Fruit fly (Drosophila melanogaster) whole organism, prepupa: ENCODE results near the gene CG7650.

ENCODE experiments used
- Blimp-1 ChIP-seq: fragments of 200-800 bp; sonication (Bioruptor generic); optimal IDR thresholded peaks from 3 replicates; lab custom pipeline; 2017; ENCODE audit warnings: missing biosample characterization, missing genetic modification characterization, mild to moderate bottlenecking, moderate library complexity, missing genetic modification reagents
- CG10631 ChIP-seq: fragments of 200-800 bp; sonication (Bioruptor generic); optimal IDR thresholded peaks from 2 replicates; lab custom pipeline; 2016; ENCODE audit warnings: missing biosample characterization, missing genetic modification characterization
- CG10669 ChIP-seq: fragments of 200-800 bp; sonication (Bioruptor generic); optimal IDR thresholded peaks from 3 replicates; lab custom pipeline; 2018; ENCODE audit warnings: missing biosample characterization, mild to moderate bottlenecking, missing genetic modification characterization, moderate library complexity
- CG11294 ChIP-seq: fragments of 200-800 bp; sonication (Bioruptor generic); IDR thresholded peaks from 2 replicates; pipeline ENCODE4 v1.3.6; 2022; ENCODE audit warnings: missing biosample characterization, missing genetic modification characterization
- CG11762 ChIP-seq: fragments of 200-800 bp; sonication (Bioruptor generic); optimal IDR thresholded peaks from 3 replicates; lab custom pipeline; 2016; ENCODE audit warnings: missing biosample characterization, missing genetic modification characterization; ENCODE audit not compliant: insufficient read depth
- CG11902 ChIP-seq: fragments of 200-800 bp; sonication (Bioruptor generic); optimal IDR thresholded peaks from 3 replicates; lab custom pipeline; 2016; ENCODE audit warnings: missing biosample characterization, missing genetic modification characterization
- CG15336 ChIP-seq: fragments of 200-800 bp; sonication (Bioruptor generic); IDR thresholded peaks from 2 replicates; pipeline ENCODE4 v1.3.6; 2022; ENCODE audit warnings: missing biosample characterization, missing genetic modification characterization
- CG1621 ChIP-seq: fragments of 200-800 bp; sonication (Bioruptor generic); optimal IDR thresholded peaks from 3 replicates; lab custom pipeline; 2018; ENCODE audit warnings: missing biosample characterization, mild to moderate bottlenecking, missing genetic modification characterization
- CG16779 ChIP-seq: fragments of 200-800 bp; sonication (Bioruptor generic); optimal IDR thresholded peaks from 3 replicates; lab custom pipeline; 2017; ENCODE audit warnings: missing biosample characterization, mild to moderate bottlenecking, missing genetic modification characterization
- CG3032 ChIP-seq: fragments of 200-800 bp; optimal IDR thresholded peaks from 2 replicates; lab custom pipeline; 2019; ENCODE audit warnings: missing biosample characterization, mild to moderate bottlenecking, missing genetic modification characterization, moderate library complexity
- CG31627 ChIP-seq: fragments of 200-800 bp; sonication (Bioruptor generic); optimal IDR thresholded peaks from 3 replicates; lab custom pipeline; 2016; ENCODE audit warnings: missing biosample characterization, missing genetic modification characterization
- CG32006 ChIP-seq: fragments of 200-800 bp; sonication (Bioruptor generic); optimal IDR thresholded peaks from 3 replicates; lab custom pipeline; 2017; ENCODE audit warnings: missing biosample characterization, mild to moderate bottlenecking, missing genetic modification characterization
- CG3919 ChIP-seq: fragments of 200-800 bp; sonication (Bioruptor generic); optimal IDR thresholded peaks from 3 replicates; lab custom pipeline; 2016; ENCODE audit warnings: missing biosample characterization, missing genetic modification characterization
- CG4318 ChIP-seq: fragments of 200-800 bp; sonication (Bioruptor generic); optimal IDR thresholded peaks from 3 replicates; lab custom pipeline; 2017; ENCODE audit warnings: missing biosample characterization, mild to moderate bottlenecking, missing genetic modification characterization
- CG6163 ChIP-seq: fragments of 200-800 bp; sonication (Bioruptor generic); IDR thresholded peaks from 3 replicates; pipeline ENCODE4 v1.3.6; 2022; ENCODE audit warnings: missing biosample characterization, missing genetic modification characterization
- CG6276 ChIP-seq: fragments of 200-800 bp; sonication (Bioruptor generic); optimal IDR thresholded peaks from 2 replicates; lab custom pipeline; 2017; ENCODE audit warnings: missing biosample characterization, mild to moderate bottlenecking, missing genetic modification characterization
- CG6808 ChIP-seq: fragments of 200-800 bp; sonication (Bioruptor generic); optimal IDR thresholded peaks from 3 replicates; lab custom pipeline; 2017; ENCODE audit warnings: missing biosample characterization, missing genetic modification characterization, mild to moderate bottlenecking, moderate library complexity, missing genetic modification reagents
- CG6854 ChIP-seq: fragments of 200-800 bp; sonication (Bioruptor generic); optimal IDR thresholded peaks from 2 replicates; lab custom pipeline; 2017; ENCODE audit warnings: missing biosample characterization, mild to moderate bottlenecking, missing genetic modification characterization
- CG8119 ChIP-seq: fragments of 200-800 bp; sonication (Bioruptor generic); IDR thresholded peaks from 3 replicates; pipeline ENCODE4 v1.3.6; 2022; ENCODE audit warnings: missing biosample characterization, missing genetic modification characterization
- CG8319 ChIP-seq: fragments of 200-800 bp; sonication (Bioruptor generic); optimal IDR thresholded peaks from 3 replicates; lab custom pipeline; 2016; ENCODE audit warnings: missing biosample characterization, missing genetic modification characterization
- CG8632 ChIP-seq: fragments of 200-800 bp; sonication (Bioruptor generic); optimal IDR thresholded peaks from 3 replicates; lab custom pipeline; 2016; ENCODE audit warnings: missing biosample characterization, missing genetic modification characterization
- CG9139 ChIP-seq: fragments of 200-800 bp; sonication (Bioruptor generic); optimal IDR thresholded peaks from 3 replicates; lab custom pipeline; 2017; ENCODE audit warnings: missing biosample characterization, mild to moderate bottlenecking, missing genetic modification characterization
- Eip78C ChIP-seq: fragments of 200-800 bp; sonication (Bioruptor generic); peaks from one replicate; lab custom pipeline; 2016; ENCODE audit warnings: missing biosample characterization, missing genetic modification characterization
- Eip93F ChIP-seq: fragments of 200-800 bp; sonication (Bioruptor generic); optimal IDR thresholded peaks from 2 replicates; lab custom pipeline; 2016; ENCODE audit warnings: missing biosample characterization, mild to moderate bottlenecking, missing genetic modification characterization
- Gug ChIP-seq: fragments of 200-800 bp; sonication (Bioruptor generic); IDR thresholded peaks from 2 replicates; pipeline ENCODE4 v1.3.6; 2022; ENCODE audit warnings: missing biosample characterization, missing genetic modification characterization
- Hr38 ChIP-seq: sonication (Bioruptor generic); optimal IDR thresholded peaks from 2 replicates; lab custom pipeline; 2016; ENCODE audit warnings: missing biosample characterization, missing genetic modification characterization
- Hr39 ChIP-seq: fragments of 200-800 bp; sonication (Bioruptor generic); optimal IDR thresholded peaks from 2 replicates; lab custom pipeline; 2016; ENCODE audit warnings: missing biosample characterization, missing genetic modification characterization
- Hr4 ChIP-seq: fragments of 200-800 bp; sonication (Bioruptor generic); optimal IDR thresholded peaks from 3 replicates; lab custom pipeline; 2016; ENCODE audit warnings: missing biosample characterization, missing genetic modification characterization
- Lpt ChIP-seq: fragments of 200-800 bp; sonication (Bioruptor generic); optimal IDR thresholded peaks from 3 replicates; lab custom pipeline; 2016; ENCODE audit warnings: missing biosample characterization, missing genetic modification characterization
- Met ChIP-seq: fragments of 200-800 bp; sonication (Bioruptor generic); optimal IDR thresholded peaks from 3 replicates; lab custom pipeline; 2016; ENCODE audit warnings: missing biosample characterization, missing genetic modification characterization
- OdsH ChIP-seq: fragments of 200-800 bp; sonication (Bioruptor generic); optimal IDR thresholded peaks from 3 replicates; lab custom pipeline; 2016; ENCODE audit warnings: missing biosample characterization, missing genetic modification characterization
- Sox102F ChIP-seq: fragments of 200-800 bp; sonication (Bioruptor generic); optimal IDR thresholded peaks from 2 replicates; lab custom pipeline; 2016; ENCODE audit warnings: missing biosample characterization, mild to moderate bottlenecking, missing genetic modification characterization
- Sox14 ChIP-seq: fragments of 200-800 bp; sonication (Bioruptor generic); optimal IDR thresholded peaks from 3 replicates; lab custom pipeline; 2016; ENCODE audit warnings: missing biosample characterization, missing genetic modification characterization
- Sox15 ChIP-seq: fragments of 200-800 bp; sonication (Bioruptor generic); optimal IDR thresholded peaks from 3 replicates; lab custom pipeline; 2016; ENCODE audit warnings: missing biosample characterization, missing genetic modification characterization
- achi ChIP-seq: fragments of 200-800 bp; sonication (Bioruptor generic); optimal IDR thresholded peaks from 3 replicates; lab custom pipeline; 2016; ENCODE audit warnings: missing biosample characterization, missing genetic modification characterization
- cyc ChIP-seq: fragments of 200-800 bp; sonication (Bioruptor generic); optimal IDR thresholded peaks from 3 replicates; lab custom pipeline; 2016; ENCODE audit warnings: missing biosample characterization, missing genetic modification characterization
- dac ChIP-seq: fragments of 200-800 bp; sonication (Bioruptor generic); optimal IDR thresholded peaks from 2 replicates; lab custom pipeline; 2017; ENCODE audit warnings: missing biosample characterization, mild to moderate bottlenecking, missing genetic modification characterization
- dsx ChIP-seq: fragments of 200-800 bp; optimal IDR thresholded peaks from 3 replicates; lab custom pipeline; 2019; ENCODE audit warnings: missing biosample characterization, mild to moderate bottlenecking, missing genetic modification characterization, moderate library complexity; ENCODE audit not compliant: poor library complexity, severe bottlenecking
- eg ChIP-seq: fragments of 200-800 bp; sonication (Bioruptor generic); IDR thresholded peaks from 3 replicates; pipeline ENCODE4 v1.3.6; 2022; ENCODE audit warnings: missing biosample characterization, missing genetic modification characterization
- esn ChIP-seq: fragments of 200-800 bp; sonication (Bioruptor generic); optimal IDR thresholded peaks from 2 replicates; lab custom pipeline; 2016; ENCODE audit warnings: missing biosample characterization, mild to moderate bottlenecking, missing genetic modification characterization, moderate library complexity
- fd59A ChIP-seq: fragments of 200-800 bp; sonication (Bioruptor generic); optimal IDR thresholded peaks from 2 replicates; lab custom pipeline; 2017; ENCODE audit warnings: missing biosample characterization, mild to moderate bottlenecking, missing genetic modification characterization, missing genetic modification reagents
- fd85E ChIP-seq: fragments of 200-800 bp; sonication (Bioruptor generic); optimal IDR thresholded peaks from 3 replicates; lab custom pipeline; 2016; ENCODE audit warnings: missing biosample characterization, missing genetic modification characterization
- fkh ChIP-seq: fragments of 200-800 bp; sonication (Bioruptor generic); optimal IDR thresholded peaks from 3 replicates; lab custom pipeline; 2017; ENCODE audit warnings: missing biosample characterization, mild to moderate bottlenecking, missing genetic modification characterization, moderate library complexity
- lz ChIP-seq: fragments of 200-800 bp; sonication (Bioruptor generic); optimal IDR thresholded peaks from 3 replicates; lab custom pipeline; 2016; ENCODE audit warnings: missing biosample characterization, missing genetic modification characterization
- net ChIP-seq: fragments of 200-800 bp; sonication (Bioruptor generic); optimal IDR thresholded peaks from 3 replicates; lab custom pipeline; 2016; ENCODE audit warnings: missing biosample characterization, missing genetic modification characterization
- pdm3 ChIP-seq: fragments of 200-800 bp; sonication (Bioruptor generic); optimal IDR thresholded peaks from 3 replicates; lab custom pipeline; 2016; ENCODE audit warnings: missing biosample characterization, missing genetic modification characterization
- salr ChIP-seq, 2 experiments: fragments of 200-800 bp; sonication (Bioruptor generic); optimal IDR thresholded peaks; 3 replicates each; lab custom pipeline; 2016 to 2018; ENCODE audit warnings: missing biosample characterization in 2 of 2, missing genetic modification characterization in 2 of 2, mild to moderate bottlenecking in 1 of 2
- spab ChIP-seq: fragments of 200-800 bp; sonication (Bioruptor generic); optimal IDR thresholded peaks from 2 replicates; lab custom pipeline; 2017; ENCODE audit warnings: missing biosample characterization, mild to moderate bottlenecking, missing genetic modification characterization, missing genetic modification reagents
- ss ChIP-seq, 2 experiments: fragments of 200-800 bp; sonication (Bioruptor generic); optimal IDR thresholded peaks; 2 replicates in 1 of 2; 3 replicates in 1 of 2; lab custom pipeline; 2017 to 2018; ENCODE audit warnings: mild to moderate bottlenecking in 2 of 2, missing biosample characterization in 2 of 2, missing genetic modification characterization in 2 of 2, moderate library complexity in 1 of 2
- topi ChIP-seq: fragments of 200-800 bp; sonication (Bioruptor generic); optimal IDR thresholded peaks from 3 replicates; lab custom pipeline; 2016; ENCODE audit warnings: missing biosample characterization, missing genetic modification characterization
- vri ChIP-seq: fragments of 200-800 bp; sonication (Bioruptor generic); optimal IDR thresholded peaks from 3 replicates; lab custom pipeline; 2016; ENCODE audit warnings: missing biosample characterization, mild to moderate bottlenecking, missing genetic modification characterization

Gene CG7650

dm6 chr3L:15588514-15589138 lies 21.6 kb downstream of the CG7650 start, which contains the start of gene RhoGAP71E:
Gene RhoGAP71E, plus strand, starts transcription at chr3L:15588860.
- no peak for TF ChIP-seq CG9139 (GFP tag; lab: Kevin White, UChicago)
- TF ChIP-seq CG8319 = no peak
- TF ChIP-seq lz (GFP tag; lab: Kevin White, UChicago) = peak; percentile 15
- TF ChIP-seq fd59A (GFP tag; lab: Kevin White, UChicago) = no peak
- TF ChIP-seq spab (GFP tag; lab: Kevin White, UChicago) = no peak
- TF ChIP-seq Hr39 (GFP tag; lab: Kevin White, UChicago) = no peak
- TF ChIP-seq net (GFP tag; lab: Kevin White, UChicago) = no peak
- no peak for TF ChIP-seq Sox15 (GFP tag; lab: Kevin White, UChicago)
- no peak for TF ChIP-seq CG8632 (GFP tag; lab: Kevin White, UChicago)
- no peak for TF ChIP-seq CG11762 (GFP tag; lab: Kevin White, UChicago)
- TF ChIP-seq CG4318 (GFP tag; lab: Kevin White, UChicago) = no peak
- no peak for TF ChIP-seq CG31627 (GFP tag; lab: Kevin White, UChicago)
- peak; percentile 55; the same call in 2 of the 3 replicates for TF ChIP-seq eg
- TF ChIP-seq pdm3 = no peak
- no peak for TF ChIP-seq CG10631
- peak; percentile 77 for TF ChIP-seq CG6854 (GFP tag; lab: Kevin White, UChicago)
- TF ChIP-seq fkh (GFP tag; lab: Kevin White, UChicago) = no peak
- peak; percentile 33 for TF ChIP-seq Sox14 (GFP tag; lab: Kevin White, UChicago)
- no peak for TF ChIP-seq CG11902 (GFP tag; lab: Kevin White, UChicago)
- TF ChIP-seq Met (GFP tag; lab: Kevin White, UChicago) = no peak
- peak; percentile 67 for TF ChIP-seq Eip78C (GFP tag; lab: Kevin White, UChicago)
- no peak for TF ChIP-seq Blimp-1 (GFP tag; lab: Kevin White, UChicago)
- peak in 1 of 2 experiments; percentile 58 for TF ChIP-seq ss (GFP tag; optimal IDR thresholded peaks at IDR 0.05; lab: Kevin White, UChicago)
- no peak for TF ChIP-seq CG11294 (GFP tag; lab: Robert Waterston, UW)
- TF ChIP-seq dsx (GFP tag; lab: Kevin White, UChicago) = peak; percentile 43
- TF ChIP-seq Hr38 = no peak
- no peak for TF ChIP-seq OdsH (GFP tag; lab: Kevin White, UChicago)
- peak; percentile 23 for TF ChIP-seq CG10669 (GFP tag; lab: Kevin White, UChicago)
- TF ChIP-seq CG15336 (GFP tag; lab: Robert Waterston, UW) = peak; percentile 63
- no peak for TF ChIP-seq dac (GFP tag; lab: Kevin White, UChicago)
- TF ChIP-seq fd85E (GFP tag; lab: Kevin White, UChicago) = peak; percentile 17
- no peak for TF ChIP-seq CG3919 (GFP tag; lab: Kevin White, UChicago)
- peak; percentile 78; the same call in 2 of the 3 replicates for TF ChIP-seq CG6163
- TF ChIP-seq CG16779 (tag; lab: Kevin White, UChicago) = peak; percentile 54
- TF ChIP-seq Lpt (GFP tag; lab: Kevin White, UChicago) = no peak
- peak in 1 of 2 experiments; percentile 13 for TF ChIP-seq salr (GFP tag; optimal IDR thresholded peaks at IDR 0.05; lab: Kevin White, UChicago)
- peak; percentile 19 for TF ChIP-seq esn (GFP tag; lab: Kevin White, UChicago)
- no peak for TF ChIP-seq vri (GFP tag; lab: Kevin White, UChicago)
- TF ChIP-seq Eip93F (GFP tag; lab: Kevin White, UChicago) = no peak
- TF ChIP-seq achi (GFP tag; lab: Kevin White, UChicago) = no peak
- TF ChIP-seq CG3032 = peak; percentile 50
- peak; percentile 22 for TF ChIP-seq Sox102F (GFP tag; lab: Kevin White, UChicago)
- no peak for TF ChIP-seq CG6276
- peak; percentile 3 for TF ChIP-seq CG32006 (GFP tag; lab: Kevin White, UChicago)
- no peak for TF ChIP-seq topi (GFP tag; lab: Kevin White, UChicago)
- no peak for TF ChIP-seq Hr4 (GFP tag; lab: Kevin White, UChicago)
- TF ChIP-seq CG6808 (GFP tag; lab: Kevin White, UChicago) = peak; percentile 9
- peak; percentile 8 for TF ChIP-seq CG1621 (tag; lab: Kevin White, UChicago)
- TF ChIP-seq cyc = peak; percentile 16
- peak; percentile 46 for TF ChIP-seq Gug
- peak; percentile 75 for TF ChIP-seq CG8119 (GFP tag; lab: Robert Waterston, UW)
